Worm (Caenorhabditis elegans): ENCODE measurements around the gene F20D6.5.
A peak's percentile ranks its signal among the peaks of the same experiment; 100 is the strongest.

The F20D6.5 gene

DNA sequence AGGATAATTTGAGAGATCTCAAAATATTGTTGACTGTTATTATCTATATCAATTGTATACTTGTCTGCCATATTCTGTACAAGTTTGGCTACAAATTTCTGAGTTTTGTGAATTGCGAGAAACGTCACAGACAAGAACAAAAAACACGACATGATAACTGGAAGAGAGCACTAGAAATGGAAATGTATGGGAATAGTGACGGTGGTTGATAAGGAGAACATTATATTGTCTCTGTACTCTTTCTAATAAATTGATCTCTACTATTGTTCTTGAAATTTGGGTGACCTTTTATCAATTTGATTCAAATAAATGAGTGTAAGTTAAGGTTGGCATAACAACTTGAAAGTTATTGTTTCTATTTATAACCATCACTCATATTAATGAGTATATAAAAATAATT is 51.1 kb downstream of the F20D6.5 start:
- TF ChIP-seq elt-2 (tag; optimal IDR thresholded peaks at IDR 0.05) (peak; percentile 16), pros-1 (tag; optimal IDR thresholded peaks at IDR 0.05) (no peak), odd-2 (tag; optimal IDR thresholded peaks at IDR 0.05) (no peak)

DNA sequence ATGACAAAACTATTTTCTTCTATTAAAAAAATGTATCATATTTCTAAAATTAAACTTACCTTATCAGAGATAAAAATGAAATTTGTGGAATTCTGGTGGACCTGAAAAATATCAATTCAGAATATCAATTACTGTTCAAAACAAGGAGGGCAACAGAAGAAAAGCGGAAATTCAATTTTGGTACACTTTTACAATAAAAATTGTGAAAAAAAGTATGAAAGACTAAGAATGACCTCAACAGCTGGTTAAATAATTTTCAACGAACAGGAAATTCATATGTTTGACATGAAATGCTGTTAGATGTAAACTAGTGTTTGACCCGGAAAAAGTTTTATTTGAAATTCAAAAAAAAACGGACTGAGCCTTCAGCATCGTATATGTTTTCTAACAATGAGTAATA is 52.1 kb downstream of the F20D6.5 start, which contains the start of gene K07C11.7:
Gene K07C11.7 (minus strand): TSS at position 101 of the 400 bp plus-strand sequence.
- TF ChIP-seq hlh-6 (tag; optimal IDR thresholded peaks at IDR 0.05): no peak
- TF ChIP-seq ceh-45 (GFP tag; IDR thresholded peaks at IDR 0.05): no peak
- TF ChIP-seq lim-6 (tag; optimal IDR thresholded peaks at IDR 0.05): no peak
- TF ChIP-seq mec-3 (tag; optimal IDR thresholded peaks at IDR 0.05; ENCODE audit: borderline replicate concordance): no peak
- TF ChIP-seq tbx-2 (tag; optimal IDR thresholded peaks at IDR 0.05): no peak
- TF ChIP-seq K02D7.2 (tag; optimal IDR thresholded peaks at IDR 0.05): no peak
- TF ChIP-seq hlh-8 (tag; optimal IDR thresholded peaks at IDR 0.05): no peak
- TF ChIP-seq unc-3 (GFP tag; conservative IDR thresholded peaks at IDR 0.05): no peak
- TF ChIP-seq unc-3 (tag; optimal IDR thresholded peaks at IDR 0.05): no peak
- TF ChIP-seq ttx-3 (tag; optimal IDR thresholded peaks at IDR 0.05): no peak
- TF ChIP-seq fkh-6 (tag; optimal IDR thresholded peaks at IDR 0.05): no peak
- TF ChIP-seq dve-1 (tag; optimal IDR thresholded peaks at IDR 0.05): no peak
- TF ChIP-seq ceh-30 (tag; optimal IDR thresholded peaks at IDR 0.05): no peak
- TF ChIP-seq ceh-19 (GFP tag; optimal IDR thresholded peaks at IDR 0.05): no peak
- no peak for TF ChIP-seq pat-9 (tag; optimal IDR thresholded peaks at IDR 0.05)
- TF ChIP-seq unc-86 (tag; optimal IDR thresholded peaks at IDR 0.05): no peak
- TF ChIP-seq T23F11.4 (GFP tag; optimal IDR thresholded peaks at IDR 0.05): no peak
- no peak for TF ChIP-seq pqm-1 (tag; optimal IDR thresholded peaks at IDR 0.05)
- no peak for TF ChIP-seq che-1 (tag; optimal IDR thresholded peaks at IDR 0.05)
- TF ChIP-seq fkh-10 (GFP tag; optimal IDR thresholded peaks at IDR 0.05): no peak
- TF ChIP-seq ahr-1 (tag; optimal IDR thresholded peaks at IDR 0.05): no peak
